Worm (Caenorhabditis elegans): ENCODE data around the gene srlf-23.

The srlf-23 gene

DNA sequence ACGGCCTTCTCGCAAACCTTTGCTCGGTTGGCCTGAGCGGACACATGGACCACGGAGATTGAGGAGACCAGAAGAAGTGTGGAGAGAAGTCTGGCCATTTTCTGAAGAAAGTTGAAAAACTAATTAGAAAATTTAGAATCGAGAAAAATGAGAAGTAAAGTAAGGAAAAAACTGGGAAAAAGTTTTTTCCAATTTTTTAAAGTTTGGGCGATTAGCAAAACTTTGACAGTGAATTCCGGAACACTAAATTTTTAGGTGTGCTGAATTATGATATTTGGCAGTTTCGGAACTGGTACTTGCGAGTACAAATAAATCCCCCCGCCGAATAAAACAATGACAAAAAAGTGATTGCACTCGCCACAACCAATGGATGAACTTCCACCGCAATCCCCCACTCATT is 26.6 kb downstream of the srlf-23 start, which contains the start of gene T02B11.3:
Gene T02B11.3, minus strand, starts transcription at position 101 of the 400 bp plus-strand sequence.
- TF ChIP-seq nhr-10 (tag; optimal IDR thresholded peaks at IDR 0.05), result no peak
- TF ChIP-seq daf-19 (GFP tag; conservative IDR thresholded peaks at IDR 0.05), result no peak
- no peak for TF ChIP-seq lin-39 (tag; optimal IDR thresholded peaks at IDR 0.05)
- no peak for TF ChIP-seq daf-12 (tag; optimal IDR thresholded peaks at IDR 0.05)
- TF ChIP-seq spr-1 (tag; optimal IDR thresholded peaks at IDR 0.05), result no peak
- no peak for TF ChIP-seq rbr-2 (tag; optimal IDR thresholded peaks at IDR 0.05)
- TF ChIP-seq ceh-28 (tag; optimal IDR thresholded peaks at IDR 0.05), result no peak
- TF ChIP-seq ztf-11 (tag; optimal IDR thresholded peaks at IDR 0.05), result no peak
- no peak for TF ChIP-seq nhr-111 (GFP tag; optimal IDR thresholded peaks at IDR 0.05)
- no peak for TF ChIP-seq dpl-1 (GFP tag; optimal IDR thresholded peaks at IDR 0.05)
- TF ChIP-seq Y105C5A.15 (GFP tag; IDR thresholded peaks at IDR 0.05), result no peak
- TF ChIP-seq attf-4 (tag; optimal IDR thresholded peaks at IDR 0.05), result no peak
- no peak for TF ChIP-seq unc-130 (GFP tag; optimal IDR thresholded peaks at IDR 0.05)
- no peak for TF ChIP-seq spr-3 (GFP tag; optimal IDR thresholded peaks at IDR 0.05)
- no peak for TF ChIP-seq set-16 (GFP tag; IDR thresholded peaks at IDR 0.05)

DNA sequence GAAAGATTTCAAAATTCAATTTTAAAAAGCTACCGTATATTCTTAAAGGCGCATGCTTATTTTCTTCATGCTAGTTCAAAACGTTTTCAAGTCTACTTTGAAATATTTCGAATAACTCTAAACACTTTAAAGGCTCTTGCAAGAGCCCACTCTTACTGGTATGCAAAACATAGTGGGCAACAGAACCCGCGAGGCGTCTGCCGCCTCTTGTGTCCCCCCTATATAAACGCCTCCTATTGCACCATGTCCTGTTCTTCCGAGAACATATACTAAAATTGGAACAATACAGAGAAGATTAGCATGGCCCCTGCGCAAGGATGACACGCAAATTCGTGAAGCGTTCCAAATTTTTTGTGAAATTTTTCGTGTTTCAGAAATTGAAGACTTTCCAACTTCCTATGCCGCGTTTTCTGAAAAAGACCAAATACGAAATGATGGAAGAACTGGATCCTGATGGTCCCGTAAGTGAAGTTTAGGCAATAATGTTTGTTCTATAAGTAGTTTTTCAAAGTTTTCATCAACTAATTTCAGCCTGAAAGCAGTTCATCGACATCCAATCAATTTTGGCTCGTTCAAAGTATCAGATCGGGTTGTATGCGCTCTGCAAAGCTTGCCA is 34.4 kb downstream of the srlf-23 start:
- TF ChIP-seq Y75B8A.6 (GFP tag; IDR thresholded peaks at IDR 0.05) (0 out of 2 replicates have a peak, but pooled peaks have one; percentile 12), spr-1 (tag; optimal IDR thresholded peaks at IDR 0.05) (no peak), lin-1 (GFP tag; IDR thresholded peaks at IDR 0.05) (peak; percentile 44; the same call in 1 of the 2 replicates), duxl-1 (tag; optimal IDR thresholded peaks at IDR 0.05; ENCODE audit: poor library complexity) (no peak), vab-7 (GFP tag; IDR thresholded peaks at IDR 0.05) (peak; percentile 48; the same call in 1 of the 2 replicates), pha-4 (GFP tag; IDR thresholded peaks at IDR 0.05) (0 out of 2 replicates have a peak, but pooled peaks have one; percentile 57), pha-4 (tag; optimal IDR thresholded peaks at IDR 0.05) (no peak), nhr-6 (tag; optimal IDR thresholded peaks at IDR 0.05) (no peak), madf-5 (GFP tag; IDR thresholded peaks at IDR 0.05) (no peak; a peak in 1 of 4 replicates), mdt-29 (GFP tag; IDR thresholded peaks at IDR 0.05) (peak; percentile 58), snpc-4 (tag; optimal IDR thresholded peaks at IDR 0.05) (peak; percentile 80), egl-43 (GFP tag; IDR thresholded peaks at IDR 0.05) (peak; percentile 75), ZK337.2 (GFP tag; IDR thresholded peaks at IDR 0.05) (peak; percentile 48; the same call in 1 of the 2 replicates), lin-38 (GFP tag; IDR thresholded peaks at IDR 0.05) (peak; percentile 74), saeg-2 (GFP tag; IDR thresholded peaks at IDR 0.05) (0 out of 2 replicates have a peak, but pooled peaks have one; percentile 19), unc-130 (GFP tag; optimal IDR thresholded peaks at IDR 0.05) (no peak), Y48G9A.11 (GFP tag; IDR thresholded peaks at IDR 0.05) (0 out of 2 replicates have a peak, but pooled peaks have one; percentile 43), nhr-10 (tag; optimal IDR thresholded peaks at IDR 0.05) (no peak), lim-7 (GFP tag; IDR thresholded peaks at IDR 0.05) (peak; percentile 40; the same call in 1 of the 2 replicates), dmd-6 (GFP tag; IDR thresholded peaks at IDR 0.05) (peak; percentile 24; the same call in 1 of the 2 replicates), F26F4.8 (GFP tag; conservative IDR thresholded peaks at IDR 0.05) (peak; percentile 73), snpc-1.2 (GFP tag; IDR thresholded peaks at IDR 0.05) (peak; percentile 74), F44E2.7 (GFP tag; IDR thresholded peaks at IDR 0.05) (0 out of 2 replicates have a peak, but pooled peaks have one; percentile 25), tra-1 (GFP tag; IDR thresholded peaks at IDR 0.05) (peak; percentile 40; the same call in 1 of the 2 replicates), ceh-44 (GFP tag; IDR thresholded peaks at IDR 0.05) (0 out of 2 replicates have a peak, but pooled peaks have one; percentile 25), arid-1 (GFP tag; conservative IDR thresholded peaks at IDR 0.05) (0 out of 2 replicates have a peak, but pooled peaks have one; percentile 8), F49E8.2 (tag; optimal IDR thresholded peaks at IDR 0.05; ENCODE audit: borderline replicate concordance) (peak; percentile 8)
